Fruit fly (Drosophila melanogaster): ENCODE results near the gene Gr28b.

Gr28b gene

dm6 chr2L:7466304-7466703 is 4.3 kb upstream of the Gr28b start, which contains the start of gene CG6055:
CG6055 (plus strand) TSS chr2L:7466543.
- no peak for TF ChIP-seq CG32121 (GFP tag; IDR thresholded peaks at IDR 0.05)
- peak; percentile 26; the same call in 1 of the 2 replicates for TF ChIP-seq Ets98B (GFP tag; IDR thresholded peaks at IDR 0.05)
- no peak for TF ChIP-seq fd96Ca (GFP tag; IDR thresholded peaks at IDR 0.05)
- no peak for TF ChIP-seq CG8301 (tag; optimal IDR thresholded peaks at IDR 0.05)
- peak; percentile 83 for TF ChIP-seq EcR (GFP tag; optimal IDR thresholded peaks at IDR 0.05)
- peak; percentile 43; the same call in 1 of the 2 replicates for TF ChIP-seq CG12605 (GFP tag; IDR thresholded peaks at IDR 0.05)
- TF ChIP-seq CG8159 (tag; optimal IDR thresholded peaks at IDR 0.05): no peak
- TF ChIP-seq CG4496 (GFP tag; IDR thresholded peaks at IDR 0.05): no peak; the same call in 2 of the 3 replicates
- TF ChIP-seq Pif1A (GFP tag; optimal IDR thresholded peaks at IDR 0.05): peak; percentile 40
- peak; percentile 64 for TF ChIP-seq CG13204 (GFP tag; optimal IDR thresholded peaks at IDR 0.05)
- TF ChIP-seq CG9948 (tag; optimal IDR thresholded peaks at IDR 0.05): no peak
- TF ChIP-seq CG17806 (tag; optimal IDR thresholded peaks at IDR 0.05): no peak
- TF ChIP-seq gl (tag; optimal IDR thresholded peaks at IDR 0.05): peak; percentile 69
- peak; percentile 22 for TF ChIP-seq Snoo (tag; optimal IDR thresholded peaks at IDR 0.05)
- TF ChIP-seq CG34367 (tag; optimal IDR thresholded peaks at IDR 0.05): peak; percentile 37
- no peak for TF ChIP-seq CG15710 (tag; optimal IDR thresholded peaks at IDR 0.05)
- peak; percentile 16 for TF ChIP-seq Pif1B (GFP tag; optimal IDR thresholded peaks at IDR 0.05)

DNA sequence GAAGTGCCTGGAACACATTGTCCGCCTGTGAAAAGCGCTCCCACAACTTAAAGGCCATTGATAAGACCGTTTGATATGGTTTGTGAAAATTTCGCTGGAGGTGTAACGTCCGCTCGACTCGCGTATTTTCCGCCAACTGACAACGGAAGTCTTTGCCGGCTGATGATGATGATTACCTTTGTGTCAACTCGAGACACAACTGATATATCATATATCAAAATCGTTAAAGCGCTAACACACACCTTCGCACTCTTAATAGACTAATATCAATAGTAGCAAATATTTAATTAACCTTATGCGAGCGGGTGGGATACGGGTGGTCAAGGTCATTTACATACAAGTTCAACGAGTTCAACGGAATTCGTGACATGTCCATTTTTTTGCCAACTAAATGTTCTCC is 7.9 kb downstream of the Gr28b start, which contains the start of gene Gr28a:
Gene Gr28a (minus strand): TSS at position 101 of the 400 bp plus-strand sequence.
- TF ChIP-seq CG8159 (tag; optimal IDR thresholded peaks at IDR 0.05) (no peak), gl (tag; optimal IDR thresholded peaks at IDR 0.05) (no peak), Snoo (tag; optimal IDR thresholded peaks at IDR 0.05) (no peak), CG12605 (GFP tag; IDR thresholded peaks at IDR 0.05) (no peak), CG14655 (GFP tag; optimal IDR thresholded peaks at IDR 0.05) (no peak), CG9948 (tag; optimal IDR thresholded peaks at IDR 0.05) (no peak), CG10348 (GFP tag; IDR thresholded peaks at IDR 0.05) (no peak), Pif1A (GFP tag; optimal IDR thresholded peaks at IDR 0.05) (no peak), CG13204 (GFP tag; optimal IDR thresholded peaks at IDR 0.05) (no peak), CG34367 (tag; optimal IDR thresholded peaks at IDR 0.05) (no peak), EcR (GFP tag; optimal IDR thresholded peaks at IDR 0.05) (no peak)

dm6 chr2L:7452093-7452492 is 10.0 kb downstream of the Gr28b start:
- TF ChIP-seq D1 (tag; optimal IDR thresholded peaks at IDR 0.05) (peak; percentile 1), Pif1B (GFP tag; optimal IDR thresholded peaks at IDR 0.05) (no peak)

DNA sequence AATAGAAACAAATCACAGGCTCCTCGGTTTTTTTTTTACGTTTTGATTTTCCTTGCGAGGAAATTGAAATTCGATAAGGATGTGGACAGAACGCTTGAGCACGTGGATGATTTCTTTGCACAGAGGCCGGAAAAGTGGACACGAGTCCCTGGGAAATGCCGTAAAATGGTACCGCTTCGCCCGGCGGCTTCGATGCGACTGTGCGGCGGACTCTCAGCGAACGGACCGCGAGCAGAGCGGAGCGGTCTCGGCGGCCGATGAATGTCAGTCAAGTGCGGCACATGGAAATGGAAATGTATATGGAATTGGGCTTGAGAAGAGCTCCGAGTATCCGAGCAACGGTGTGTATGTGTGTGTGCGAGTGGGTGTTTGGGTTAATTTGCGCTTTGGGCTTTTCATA is 11.1 kb downstream of the Gr28b start, which contains the start of gene santa-maria:
Gene santa-maria (minus strand): TSS at position 279 of the 400 bp plus-strand sequence.
- TF ChIP-seq D1 (tag; optimal IDR thresholded peaks at IDR 0.05): no peak
- TF ChIP-seq CG32121 (GFP tag; IDR thresholded peaks at IDR 0.05): no peak
- peak; percentile 72 for TF ChIP-seq CG13204 (GFP tag; optimal IDR thresholded peaks at IDR 0.05)
- TF ChIP-seq rn (GFP tag; IDR thresholded peaks at IDR 0.05): 0 out of 2 replicates have a peak, but pooled peaks have one; percentile 13
- 0 out of 2 replicates have a peak, but pooled peaks have one; percentile 19 for TF ChIP-seq CG12605 (GFP tag; IDR thresholded peaks at IDR 0.05)

DNA sequence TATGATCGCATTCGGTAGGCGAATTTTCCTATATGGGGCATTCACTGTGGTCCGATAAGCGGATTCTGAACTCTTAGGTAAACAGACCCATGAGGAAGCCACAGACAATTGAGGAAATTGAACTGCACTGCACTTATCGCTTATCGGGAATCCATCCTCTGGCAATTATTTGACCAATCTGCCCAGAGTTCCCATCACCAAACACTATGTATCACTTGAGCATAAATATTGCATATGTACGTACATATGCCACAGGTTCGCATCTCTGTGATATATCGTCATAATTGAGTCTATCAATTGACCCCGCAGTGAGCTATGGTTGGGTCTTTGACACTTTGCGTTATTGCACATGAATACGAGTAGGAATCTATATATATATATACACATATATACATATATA is 13.7 kb downstream of the Gr28b start:
- TF ChIP-seq EcR (GFP tag; optimal IDR thresholded peaks at IDR 0.05) (peak; percentile 41), rn (GFP tag; IDR thresholded peaks at IDR 0.05) (no peak)

DNA sequence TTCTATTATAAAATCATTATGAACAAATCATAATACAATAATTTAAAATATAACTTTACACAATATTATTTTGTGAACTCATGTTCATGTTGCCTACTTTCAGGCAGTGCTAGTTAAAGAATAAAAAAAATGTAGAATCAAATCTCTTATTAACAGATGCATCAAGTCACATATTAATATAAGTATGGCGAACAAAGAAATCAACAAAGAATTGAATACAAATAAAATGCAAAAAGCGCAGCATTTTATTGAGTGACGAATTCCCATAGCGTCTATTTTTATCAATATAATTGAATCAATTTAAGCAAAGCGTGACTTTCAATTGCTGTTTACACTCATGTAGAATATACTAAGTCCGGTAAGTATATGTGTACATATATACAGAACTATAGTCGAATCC is 14.2 kb downstream of the Gr28b start:
- TF ChIP-seq Pif1A (GFP tag; optimal IDR thresholded peaks at IDR 0.05) (no peak), D1 (tag; optimal IDR thresholded peaks at IDR 0.05) (peak; percentile 12)

DNA sequence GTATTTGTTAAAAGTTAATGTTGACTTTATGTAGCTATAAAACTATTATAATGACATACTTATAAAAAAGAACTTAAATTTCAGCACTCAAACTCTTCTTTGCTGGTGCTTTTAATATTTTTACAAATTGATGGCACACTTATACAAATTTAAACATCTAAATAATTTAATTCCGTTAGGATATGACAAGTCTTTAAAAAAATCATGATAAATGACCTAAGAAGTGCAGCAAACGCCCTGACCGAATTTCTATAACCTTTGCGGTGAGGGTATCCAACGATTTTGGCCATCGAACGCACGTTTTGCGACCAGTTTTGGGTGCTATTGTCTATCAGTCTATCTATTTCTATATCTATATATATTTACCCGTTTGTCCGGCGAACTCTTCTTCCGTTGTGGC is 19.1 kb downstream of the Gr28b start:
- TF ChIP-seq gl (tag; optimal IDR thresholded peaks at IDR 0.05) (no peak), fd96Ca (GFP tag; IDR thresholded peaks at IDR 0.05) (no peak), CG8159 (tag; optimal IDR thresholded peaks at IDR 0.05) (no peak), D1 (tag; optimal IDR thresholded peaks at IDR 0.05) (no peak), CG12605 (GFP tag; IDR thresholded peaks at IDR 0.05) (no peak), CG4496 (GFP tag; IDR thresholded peaks at IDR 0.05) (no peak), CG13204 (GFP tag; optimal IDR thresholded peaks at IDR 0.05) (no peak), CG17806 (tag; optimal IDR thresholded peaks at IDR 0.05) (no peak), CG8301 (tag; optimal IDR thresholded peaks at IDR 0.05) (no peak)

DNA sequence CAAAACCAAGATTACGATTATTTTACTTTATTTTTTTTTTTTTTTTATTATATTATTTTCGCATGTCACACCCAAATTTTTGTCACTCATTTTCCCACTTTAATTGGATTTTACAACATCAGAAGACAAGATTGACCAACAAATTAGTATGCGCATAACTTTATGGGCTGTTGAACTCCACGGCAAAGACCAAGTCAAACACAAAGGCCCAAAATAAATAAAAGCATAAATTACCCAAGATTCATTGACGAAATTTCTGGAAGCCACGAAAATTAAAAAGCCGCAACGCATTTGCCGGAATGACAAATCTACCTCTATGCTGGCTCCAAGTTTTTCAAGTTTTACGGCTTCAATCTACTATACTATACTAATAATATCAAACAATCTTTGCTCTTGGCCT is 19.9 kb downstream of the Gr28b start:
- TF ChIP-seq CG14655 (GFP tag; optimal IDR thresholded peaks at IDR 0.05) (no peak), EcR (GFP tag; optimal IDR thresholded peaks at IDR 0.05) (no peak)

Data from whole organism, pupa.